Worm (Caenorhabditis elegans) whole organism, mixed stage, embryonic: ENCODE data around the gene T13G4.4.

Source experiments
- M03D4.4 ChIP-seq: sonication (generic microtip); optimal IDR thresholded peaks from 2 replicates; lab custom pipeline; 2017; ENCODE audit warnings: mild to moderate bottlenecking, missing genetic modification characterization, missing compliant biosample characterization
- bed-3 ChIP-seq: fragments of 200-800 bp; sonication (Bioruptor generic); optimal IDR thresholded peaks from 3 replicates; lab custom pipeline; 2018; ENCODE audit warnings: mild to moderate bottlenecking, missing genetic modification characterization, moderate library complexity, missing compliant biosample characterization
- blmp-1 ChIP-seq: fragments of 150-350 bp; optimal IDR thresholded peaks from 2 replicates; lab custom pipeline; 2014; ENCODE audit warnings: missing biosample characterization, missing genetic modification characterization
- ceh-39 ChIP-seq: fragments of 150-350 bp; optimal IDR thresholded peaks from 2 replicates; lab custom pipeline; 2014; ENCODE audit warnings: missing biosample characterization, missing genetic modification characterization
- ceh-43 ChIP-seq: fragments of 200-800 bp; sonication (Bioruptor generic); optimal IDR thresholded peaks from 2 replicates; lab custom pipeline; 2018; ENCODE audit warnings: mild to moderate bottlenecking, missing genetic modification characterization, moderate library complexity, missing compliant biosample characterization
- ceh-83 ChIP-seq: fragments of 200-800 bp; sonication (Bioruptor generic); optimal IDR thresholded peaks from 2 replicates; lab custom pipeline; 2018; ENCODE audit warnings: mild to moderate bottlenecking, missing genetic modification characterization, missing compliant biosample characterization
- ces-1 ChIP-seq: fragments of 150-350 bp; optimal IDR thresholded peaks from 2 replicates; lab custom pipeline; 2014; ENCODE audit warnings: missing biosample characterization, missing genetic modification reagents, missing genetic modification characterization
- cnd-1 ChIP-seq: fragments of 200-800 bp; sonication (Bioruptor generic); optimal IDR thresholded peaks from 2 replicates; lab custom pipeline; 2018; ENCODE audit warnings: mild to moderate bottlenecking, missing genetic modification characterization, missing compliant biosample characterization
- drap-1 ChIP-seq: fragments of 200-800 bp; sonication (Bioruptor generic); optimal IDR thresholded peaks from 3 replicates; lab custom pipeline; 2018; ENCODE audit warnings: mild to moderate bottlenecking, missing genetic modification characterization, missing compliant biosample characterization
- elt-1 ChIP-seq: sonication (generic microtip); optimal IDR thresholded peaks from 2 replicates; lab custom pipeline; 2017; ENCODE audit warnings: missing genetic modification characterization, mild to moderate bottlenecking, missing compliant biosample characterization, antibody characterized with exemption, moderate library complexity, borderline replicate concordance; ENCODE audit not compliant: insufficient read depth
- elt-3 ChIP-seq: fragments of 150-350 bp; optimal IDR thresholded peaks from 2 replicates; lab custom pipeline; 2014; ENCODE audit warnings: missing biosample characterization, missing genetic modification characterization
- ham-2 ChIP-seq: fragments of 200-800 bp; sonication (Bioruptor generic); optimal IDR thresholded peaks from 2 replicates; lab custom pipeline; 2018; ENCODE audit warnings: mild to moderate bottlenecking, missing genetic modification characterization, missing compliant biosample characterization
- hlh-1 ChIP-seq: fragments of 150-350 bp; optimal IDR thresholded peaks from 2 replicates; lab custom pipeline; 2014; ENCODE audit warnings: missing biosample characterization, missing genetic modification reagents, missing genetic modification characterization
- lin-13 ChIP-seq: fragments of 150-350 bp; optimal IDR thresholded peaks from 2 replicates; lab custom pipeline; 2014; ENCODE audit warnings: missing biosample characterization, missing genetic modification characterization
- lin-32 ChIP-seq: fragments of 200-800 bp; sonication (Bioruptor generic); optimal IDR thresholded peaks from 2 replicates; lab custom pipeline; 2018; ENCODE audit warnings: mild to moderate bottlenecking, missing genetic modification characterization, missing compliant biosample characterization
- lsy-2 ChIP-seq: fragments of 150-350 bp; optimal IDR thresholded peaks from 2 replicates; lab custom pipeline; 2014; ENCODE audit warnings: missing biosample characterization, missing genetic modification characterization
- mep-1 ChIP-seq: fragments of 150-350 bp; optimal IDR thresholded peaks from 2 replicates; lab custom pipeline; 2017; ENCODE audit warnings: missing biosample characterization, missing genetic modification reagents, missing genetic modification characterization, inconsistent platforms
- mls-2 ChIP-seq: sonication (generic microtip); optimal IDR thresholded peaks from 2 replicates; lab custom pipeline; 2016; ENCODE audit warnings: mild to moderate bottlenecking, missing genetic modification characterization, moderate library complexity, missing compliant biosample characterization
- nhr-2 ChIP-seq: fragments of 150-350 bp; optimal IDR thresholded peaks from 2 replicates; lab custom pipeline; 2014; ENCODE audit warnings: missing biosample characterization, missing genetic modification characterization
- nhr-237 ChIP-seq: fragments of 150-350 bp; optimal IDR thresholded peaks from 2 replicates; lab custom pipeline; 2014; ENCODE audit warnings: missing biosample characterization, missing genetic modification characterization
- nhr-28 ChIP-seq: fragments of 150-350 bp; optimal IDR thresholded peaks from 2 replicates; lab custom pipeline; 2014; ENCODE audit warnings: missing biosample characterization, missing genetic modification characterization
- nhr-76 ChIP-seq: sonication (generic microtip); optimal IDR thresholded peaks from 2 replicates; lab custom pipeline; 2017; ENCODE audit warnings: missing biosample characterization, missing genetic modification characterization
- snpc-4 ChIP-seq: fragments of 150-350 bp; optimal IDR thresholded peaks from 2 replicates; lab custom pipeline; 2014; ENCODE audit warnings: missing biosample characterization, missing genetic modification characterization
- sptf-1 ChIP-seq: sonication (generic microtip); optimal IDR thresholded peaks from 2 replicates; lab custom pipeline; 2017; ENCODE audit warnings: mild to moderate bottlenecking, missing genetic modification characterization, moderate library complexity, missing compliant biosample characterization
- tbx-8 ChIP-seq: fragments of 200-800 bp; sonication (Bioruptor generic); optimal IDR thresholded peaks from 2 replicates; lab custom pipeline; 2018; ENCODE audit warnings: mild to moderate bottlenecking, missing genetic modification characterization, moderate library complexity, missing compliant biosample characterization
- unc-39 ChIP-seq: fragments of 150-350 bp; optimal IDR thresholded peaks from 2 replicates; lab custom pipeline; 2014; ENCODE audit warnings: missing biosample characterization, missing genetic modification characterization
- unc-62 ChIP-seq: fragments of 150-350 bp; optimal IDR thresholded peaks from 2 replicates; lab custom pipeline; 2014; ENCODE audit warnings: missing biosample characterization, missing genetic modification reagents, missing genetic modification characterization
- zip-8 ChIP-seq: fragments of 150-350 bp; optimal IDR thresholded peaks from 2 replicates; lab custom pipeline; 2014; ENCODE audit warnings: missing biosample characterization, missing genetic modification characterization
- ztf-11 ChIP-seq: fragments of 150-350 bp; optimal IDR thresholded peaks from 2 replicates; lab custom pipeline; 2014; ENCODE audit warnings: missing biosample characterization, missing genetic modification characterization

The T13G4.4 gene

ce11 chrX:1192848-1193247 is 1.4 kb upstream of the T13G4.4 start, which contains the start of gene T13G4.1:
T13G4.1 (plus strand) TSS chrX:1193148.
- TF ChIP-seq lin-32 (GFP tag; lab: Kevin White, UChicago) = no peak
- no peak for TF ChIP-seq ztf-11 (tag; lab: Kevin White, UChicago)
- no peak for TF ChIP-seq bed-3 (GFP tag; lab: Kevin White, UChicago)
- no peak for TF ChIP-seq lin-13 (tag; lab: Kevin White, UChicago)
- TF ChIP-seq cnd-1 (tag; lab: Kevin White, UChicago) = no peak
- no peak for TF ChIP-seq ceh-83
- no peak for TF ChIP-seq nhr-2 (tag; lab: Kevin White, UChicago)
- TF ChIP-seq ceh-39 (tag; lab: Kevin White, UChicago) = no peak
- TF ChIP-seq nhr-237 = no peak
- TF ChIP-seq snpc-4 (tag; lab: Kevin White, UChicago) = no peak
- no peak for TF ChIP-seq ceh-43 (GFP tag; lab: Kevin White, UChicago)
- TF ChIP-seq nhr-28 (tag; lab: Kevin White, UChicago) = no peak
- TF ChIP-seq sptf-1 (tag; lab: Kevin White, UChicago) = no peak
- TF ChIP-seq drap-1 (GFP tag; lab: Kevin White, UChicago) = no peak
- TF ChIP-seq elt-3 (tag; lab: Kevin White, UChicago) = no peak
- no peak for TF ChIP-seq mep-1 (tag; lab: Kevin White, UChicago)
- no peak for TF ChIP-seq zip-8 (tag; lab: Kevin White, UChicago)
- no peak for TF ChIP-seq blmp-1 (tag; lab: Kevin White, UChicago)

ce11 chrX:1185474-1185873 is 6.0 kb downstream of the T13G4.4 start:
- TF ChIP-seq nhr-2 (tag; lab: Kevin White, UChicago) (no peak), elt-3 (tag; lab: Kevin White, UChicago) (no peak), ces-1 (GFP tag; lab: Kevin White, UChicago) (peak; percentile 87)

DNA sequence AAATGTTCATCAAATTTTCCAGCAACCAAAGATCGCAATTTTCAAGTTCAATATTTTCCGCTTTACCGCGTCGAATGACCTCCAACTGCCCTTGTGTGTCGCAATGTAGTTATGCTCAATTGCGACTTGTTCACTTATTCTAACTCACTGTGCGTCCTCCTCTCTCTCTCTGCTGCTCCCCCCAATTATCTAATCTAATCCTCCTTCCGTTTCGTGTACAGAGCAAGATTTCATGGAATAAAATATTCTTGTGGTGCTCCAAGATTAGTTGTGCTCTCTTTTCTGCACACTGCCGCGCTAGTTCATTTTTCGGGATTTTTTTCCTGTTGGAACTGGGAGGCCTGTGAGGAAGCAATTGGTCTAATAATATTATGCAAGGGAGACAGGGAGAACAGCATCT is 7.5 kb downstream of the T13G4.4 start:
- TF ChIP-seq ces-1 (GFP tag; lab: Kevin White, UChicago) (peak; percentile 92), nhr-76 (no peak), nhr-28 (tag; lab: Kevin White, UChicago) (no peak), zip-8 (tag; lab: Kevin White, UChicago) (no peak), unc-39 (tag; lab: Kevin White, UChicago) (no peak), drap-1 (GFP tag; lab: Kevin White, UChicago) (no peak), elt-3 (tag; lab: Kevin White, UChicago) (no peak), ztf-11 (tag; lab: Kevin White, UChicago) (no peak)

DNA sequence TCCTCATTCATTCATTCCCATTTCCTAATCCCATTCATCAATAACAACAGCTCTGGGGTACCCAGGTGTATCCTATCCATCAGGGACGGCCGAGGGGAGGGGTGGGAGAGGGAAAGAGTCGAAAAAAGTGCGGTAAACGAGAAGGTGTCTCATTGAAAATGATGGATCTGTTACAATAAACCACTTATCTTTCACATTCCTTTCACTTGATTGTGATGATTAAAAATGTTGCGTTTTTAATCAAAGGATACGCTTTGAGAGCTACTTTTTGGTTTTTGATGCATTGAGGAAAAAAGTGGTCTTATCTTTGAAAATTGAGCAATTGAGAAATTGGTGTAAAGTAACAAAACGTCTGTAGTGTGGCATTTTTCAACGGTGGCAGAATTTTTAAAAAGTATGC is 8.2 kb downstream of the T13G4.4 start:
- no peak for TF ChIP-seq tbx-8
- TF ChIP-seq unc-39 (tag; lab: Kevin White, UChicago) = no peak
- no peak for TF ChIP-seq drap-1 (GFP tag; lab: Kevin White, UChicago)
- TF ChIP-seq lsy-2 (tag; lab: Kevin White, UChicago) = no peak
- peak; percentile 4 for TF ChIP-seq hlh-1 (tag; lab: Kevin White, UChicago)
- no peak for TF ChIP-seq ces-1 (GFP tag; lab: Kevin White, UChicago)
- TF ChIP-seq elt-3 (tag; lab: Kevin White, UChicago) = no peak
- peak; percentile 67 for TF ChIP-seq unc-62

- peak; percentile 52 for TF ChIP-seq ces-1 (GFP tag; lab: Kevin White, UChicago)
- no peak for TF ChIP-seq elt-1 (tag; lab: Kevin White, UChicago)
- TF ChIP-seq cnd-1 (tag; lab: Kevin White, UChicago) = no peak
These were observed 10.1 kb downstream of the T13G4.4 start for ce11 chrX:1181271-1181958.

DNA sequence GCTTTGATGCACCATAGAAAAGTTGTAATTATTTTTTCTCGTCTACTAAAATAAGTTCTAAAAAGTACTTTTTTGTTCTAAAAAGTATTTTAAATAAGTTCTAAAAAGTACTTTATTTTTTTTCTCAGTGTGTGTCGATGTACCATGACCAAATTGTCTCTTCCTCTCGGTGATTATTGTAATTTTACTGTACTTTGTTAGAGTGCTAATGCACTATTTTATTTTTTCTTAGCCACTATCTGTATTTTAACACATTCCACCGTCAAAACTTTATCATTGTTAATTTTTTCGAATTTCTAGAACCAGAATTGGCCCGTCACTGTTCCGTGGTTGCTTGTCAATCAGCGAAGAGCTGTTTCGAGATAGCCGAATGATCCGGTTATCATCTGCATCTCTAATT is 11.5 kb downstream of the T13G4.4 start, which contains the start of gene hot-8:
Gene hot-8, plus strand, starts transcription at position 301 of the 400 bp plus-strand sequence.
- TF ChIP-seq nhr-2 (tag; lab: Kevin White, UChicago) (no peak), ceh-83 (no peak), nhr-28 (tag; lab: Kevin White, UChicago) (no peak), ham-2 (GFP tag; lab: Kevin White, UChicago) (no peak), ces-1 (GFP tag; lab: Kevin White, UChicago) (no peak), mls-2 (tag; lab: Kevin White, UChicago) (no peak), hlh-1 (tag; lab: Kevin White, UChicago) (no peak), lin-32 (GFP tag; lab: Kevin White, UChicago) (no peak), M03D4.4 (tag; lab: Kevin White, UChicago) (no peak), zip-8 (tag; lab: Kevin White, UChicago) (no peak)
